Worm (Caenorhabditis elegans): ENCODE measurements around the gene C17E7.4.

- no peak for TF ChIP-seq attf-4 (tag; optimal IDR thresholded peaks at IDR 0.05)
- TF ChIP-seq nhr-111 (GFP tag; optimal IDR thresholded peaks at IDR 0.05): no peak
- no peak for TF ChIP-seq daf-12 (tag; optimal IDR thresholded peaks at IDR 0.05)
- no peak for TF ChIP-seq spr-3 (GFP tag; optimal IDR thresholded peaks at IDR 0.05)
- TF ChIP-seq ztf-11 (tag; optimal IDR thresholded peaks at IDR 0.05): no peak
- TF ChIP-seq unc-39 (tag; optimal IDR thresholded peaks at IDR 0.05): no peak
- no peak for TF ChIP-seq fos-1 (tag; optimal IDR thresholded peaks at IDR 0.05)
- TF ChIP-seq unc-62 (GFP tag; optimal IDR thresholded peaks at IDR 0.05 in 1 of 2): no peak
- TF ChIP-seq unc-62 (tag; optimal IDR thresholded peaks at IDR 0.05): no peak
Observed at ce11 chrV:3865273-3865672, 27.4 kb upstream of the C17E7.4 start.
